Worm (Caenorhabditis elegans) whole organism, late embryonic: ENCODE results near the gene syd-1.

ENCODE experiments used
- elt-2 ChIP-seq: sonication (generic microtip); optimal IDR thresholded peaks from 2 replicates; lab custom pipeline; 2016; ENCODE audit warnings: missing genetic modification reagents, missing genetic modification characterization, missing compliant biosample characterization
- hlh-13 ChIP-seq: fragments of 200-800 bp; sonication (Bioruptor generic); optimal IDR thresholded peaks from 2 replicates; lab custom pipeline; 2018; ENCODE audit warnings: mild to moderate bottlenecking, missing genetic modification characterization, missing compliant biosample characterization
- pha-4 ChIP-seq: fragments of 150-350 bp; optimal IDR thresholded peaks from 2 replicates; lab custom pipeline; 2018; ENCODE audit warnings: missing biosample characterization, missing genetic modification reagents, missing genetic modification characterization
- pqm-1 ChIP-seq: sonication (generic microtip); optimal IDR thresholded peaks from 2 replicates; lab custom pipeline; 2016; ENCODE audit warnings: missing genetic modification characterization, missing compliant biosample characterization
- syd-9 ChIP-seq: sonication (generic microtip); optimal IDR thresholded peaks from 2 replicates; lab custom pipeline; 2016; ENCODE audit warnings: mild to moderate bottlenecking, missing genetic modification characterization, moderate library complexity, missing compliant biosample characterization
- tbx-2 ChIP-seq: sonication (generic microtip); optimal IDR thresholded peaks from 2 replicates; lab custom pipeline; 2016; ENCODE audit warnings: missing genetic modification characterization, missing compliant biosample characterization
- unc-3 ChIP-seq, 2 experiments: fragments of 200-800 bp in 1 of 2; sonication (Bioruptor generic) in 1 of 2; sonication (generic microtip) in 1 of 2; conservative IDR thresholded peaks in 1 of 2; optimal IDR thresholded peaks in 1 of 2; 2 replicates each; pipeline versions ENCODE4 v1.3.6 to Lab custom; 2016 to 2022; ENCODE audit warnings: missing compliant biosample characterization in 2 of 2, missing genetic modification characterization in 2 of 2, missing genetic modification reagents in 1 of 2
- ztf-16 ChIP-seq: sonication (generic microtip); optimal IDR thresholded peaks from 2 replicates; lab custom pipeline; 2017; ENCODE audit warnings: missing genetic modification characterization, missing compliant biosample characterization

ce11 chrII:7560844-7561243 lies 33.9 kb downstream of the syd-1 start:
- TF ChIP-seq tbx-2 (tag; lab: Kevin White, UChicago), result no peak
- TF ChIP-seq syd-9, result no peak
- no peak for TF ChIP-seq pqm-1 (tag; lab: Kevin White, UChicago)
- no peak for TF ChIP-seq pha-4 (tag; lab: Kevin White, UChicago)
- no peak for TF ChIP-seq elt-2 (tag; lab: Kevin White, UChicago)
- no peak for TF ChIP-seq unc-3 (GFP tag; conservative IDR thresholded peaks at IDR 0.05; lab: Robert Waterston, UW)
- TF ChIP-seq unc-3 (tag; optimal IDR thresholded peaks at IDR 0.05; lab: Kevin White, UChicago), result no peak
- no peak for TF ChIP-seq ztf-16 (tag; lab: Kevin White, UChicago)
- TF ChIP-seq hlh-13 (GFP tag; lab: Kevin White, UChicago), result no peak
